Worm (Caenorhabditis elegans) whole organism, L2 larva: ENCODE measurements around the gene R13A1.1.

ENCODE experiments used
- C34F6.9 ChIP-seq: fragments of 150-350 bp; optimal IDR thresholded peaks from 2 replicates; lab custom pipeline; 2014; ENCODE audit warnings: missing biosample characterization, missing genetic modification characterization
- Y55F3AM.14 ChIP-seq: fragments of 200-800 bp; sonication (Bioruptor generic); optimal IDR thresholded peaks from 2 replicates; lab custom pipeline; 2018; ENCODE audit warnings: mild to moderate bottlenecking, missing genetic modification characterization, missing compliant biosample characterization
- ZK546.5 ChIP-seq: sonication (generic microtip); optimal IDR thresholded peaks from 2 replicates; lab custom pipeline; 2017; ENCODE audit warnings: missing biosample characterization, missing genetic modification characterization
- aly-2 ChIP-seq: fragments of 150-350 bp; optimal IDR thresholded peaks from 2 replicates; lab custom pipeline; 2014; ENCODE audit warnings: missing biosample characterization, missing genetic modification characterization
- ama-1 ChIP-seq: fragments of 150-350 bp; optimal IDR thresholded peaks from 2 replicates; lab custom pipeline; 2018; ENCODE audit warnings: inconsistent platforms
- blmp-1 ChIP-seq: sonication (generic microtip); optimal IDR thresholded peaks from 2 replicates; lab custom pipeline; 2017; ENCODE audit warnings: missing genetic modification characterization, mild to moderate bottlenecking, missing compliant biosample characterization, antibody characterized with exemption, moderate library complexity; ENCODE audit not compliant: insufficient read depth
- ceh-82 ChIP-seq: fragments of 150-350 bp; optimal IDR thresholded peaks from 2 replicates; lab custom pipeline; 2014; ENCODE audit warnings: missing biosample characterization, missing genetic modification characterization
- crh-2 ChIP-seq: sonication (generic microtip); optimal IDR thresholded peaks from 2 replicates; lab custom pipeline; 2017; ENCODE audit warnings: missing biosample characterization, missing genetic modification characterization
- dmd-4 ChIP-seq: sonication (generic microtip); optimal IDR thresholded peaks from 2 replicates; lab custom pipeline; 2017; ENCODE audit warnings: missing biosample characterization, missing genetic modification characterization
- fos-1 ChIP-seq: fragments of 150-350 bp; optimal IDR thresholded peaks from 2 replicates; lab custom pipeline; 2014; ENCODE audit warnings: missing biosample characterization, missing genetic modification characterization
- gmeb-1 ChIP-seq: fragments of 150-350 bp; optimal IDR thresholded peaks from 2 replicates; lab custom pipeline; 2014; ENCODE audit warnings: missing biosample characterization, missing genetic modification characterization
- lin-11 ChIP-seq: fragments of 150-350 bp; sonication (generic microtip); optimal IDR thresholded peaks from 2 replicates; lab custom pipeline; 2014; ENCODE audit warnings: missing biosample characterization, missing genetic modification characterization, inconsistent platforms, mixed read lengths
- lin-13 ChIP-seq: fragments of 150-350 bp; optimal IDR thresholded peaks from 2 replicates; lab custom pipeline; 2014; ENCODE audit warnings: missing biosample characterization, missing genetic modification reagents, missing genetic modification characterization
- lin-39 ChIP-seq: fragments of 150-350 bp; optimal IDR thresholded peaks from 2 replicates; lab custom pipeline; 2014; ENCODE audit warnings: missing biosample characterization, missing genetic modification reagents, missing genetic modification characterization
- lsy-2 ChIP-seq, 2 experiments: fragments of 150-350 bp in 1 of 2; sonication (generic microtip) in 1 of 2; optimal IDR thresholded peaks; 2 replicates each; lab custom pipeline; 2014 to 2017; ENCODE audit warnings: missing biosample characterization in 2 of 2, missing genetic modification characterization in 2 of 2
- mab-5 ChIP-seq: fragments of 150-350 bp; optimal IDR thresholded peaks from 2 replicates; lab custom pipeline; 2014; ENCODE audit warnings: missing biosample characterization, missing genetic modification characterization
- mbf-1 ChIP-seq: sonication (generic microtip); optimal IDR thresholded peaks from 2 replicates; lab custom pipeline; 2017; ENCODE audit warnings: missing biosample characterization, missing genetic modification characterization
- mdl-1 ChIP-seq, 2 experiments: fragments of 150-350 bp in 1 of 2; sonication (generic microtip) in 1 of 2; optimal IDR thresholded peaks; 2 replicates each; lab custom pipeline; 2017; ENCODE audit warnings: missing biosample characterization in 2 of 2, missing genetic modification characterization in 2 of 2
- nhr-10 ChIP-seq: sonication (generic microtip); optimal IDR thresholded peaks from 2 replicates; lab custom pipeline; 2017; ENCODE audit warnings: missing biosample characterization, missing genetic modification characterization
- nhr-11 ChIP-seq: fragments of 150-350 bp; optimal IDR thresholded peaks from 2 replicates; lab custom pipeline; 2014; ENCODE audit warnings: missing biosample characterization, missing genetic modification characterization
- nhr-12 ChIP-seq: fragments of 150-350 bp; optimal IDR thresholded peaks from 2 replicates; lab custom pipeline; 2014; ENCODE audit warnings: missing biosample characterization, missing genetic modification characterization
- nhr-23 ChIP-seq: fragments of 150-350 bp; optimal IDR thresholded peaks from 2 replicates; lab custom pipeline; 2014; ENCODE audit warnings: missing biosample characterization, missing genetic modification reagents, missing genetic modification characterization
- nhr-237 ChIP-seq: fragments of 150-350 bp; optimal IDR thresholded peaks from 2 replicates; lab custom pipeline; 2014; ENCODE audit warnings: missing biosample characterization, missing genetic modification characterization
- nhr-25 ChIP-seq: fragments of 150-350 bp; sonication (generic microtip); optimal IDR thresholded peaks from 3 replicates; lab custom pipeline; 2014; ENCODE audit warnings: missing biosample characterization, missing genetic modification characterization
- nhr-77 ChIP-seq: fragments of 150-350 bp; optimal IDR thresholded peaks from 2 replicates; lab custom pipeline; 2014; ENCODE audit warnings: missing biosample characterization, missing genetic modification characterization
- peb-1 ChIP-seq: fragments of 150-350 bp; optimal IDR thresholded peaks from 2 replicates; lab custom pipeline; 2014; ENCODE audit warnings: missing biosample characterization, missing genetic modification characterization
- skn-1 ChIP-seq: sonication (generic microtip); optimal IDR thresholded peaks from 2 replicates; lab custom pipeline; 2017; ENCODE audit warnings: missing biosample characterization, missing genetic modification characterization
- sma-3 ChIP-seq: sonication (generic microtip); optimal IDR thresholded peaks from 2 replicates; lab custom pipeline; 2016; ENCODE audit warnings: missing genetic modification reagents, missing genetic modification characterization, missing compliant biosample characterization
- sma-9 ChIP-seq, 2 experiments: fragments of 150-350 bp in 1 of 2; sonication (generic microtip) in 1 of 2; optimal IDR thresholded peaks; 2 replicates each; lab custom pipeline; 2014 to 2016; ENCODE audit warnings: missing genetic modification characterization in 2 of 2, mild to moderate bottlenecking in 1 of 2, missing biosample characterization in 1 of 2, missing compliant biosample characterization in 1 of 2, missing genetic modification reagents in 1 of 2, moderate library complexity in 1 of 2
- snpc-4 ChIP-seq: fragments of 150-350 bp; optimal IDR thresholded peaks from 2 replicates; lab custom pipeline; 2014; ENCODE audit warnings: missing biosample characterization, missing genetic modification characterization
- zag-1 ChIP-seq: fragments of 150-350 bp; optimal IDR thresholded peaks from 2 replicates; lab custom pipeline; 2014; ENCODE audit warnings: missing biosample characterization, missing genetic modification characterization
- ztf-11 ChIP-seq: sonication (generic microtip); optimal IDR thresholded peaks from 2 replicates; lab custom pipeline; 2017; ENCODE audit warnings: missing biosample characterization, missing genetic modification characterization
- ztf-4 ChIP-seq: fragments of 150-350 bp; optimal IDR thresholded peaks from 2 replicates; lab custom pipeline; 2014; ENCODE audit warnings: missing biosample characterization, missing genetic modification characterization

The R13A1.1 gene

ce11 chrIV:7205969-7206368 lies 13.9 kb upstream of the R13A1.1 start, which contains the start of gene kcc-1:
TSS of gene kcc-1 (plus strand) at chrIV:7206269.
- no peak for TF ChIP-seq sma-9 (GFP tag; optimal IDR thresholded peaks at IDR 0.05; lab: Kevin White, UChicago)
- no peak for TF ChIP-seq sma-9 (tag; optimal IDR thresholded peaks at IDR 0.05; lab: Kevin White, UChicago)
- no peak for TF ChIP-seq lin-13 (GFP tag; lab: Kevin White, UChicago)
- TF ChIP-seq lsy-2 (tag; optimal IDR thresholded peaks at IDR 0.05; lab: Kevin White, UChicago): no peak
- no peak for TF ChIP-seq mab-5 (tag; lab: Kevin White, UChicago)
- TF ChIP-seq lin-11: no peak
- no peak for TF ChIP-seq Y55F3AM.14 (GFP tag; lab: Kevin White, UChicago)
- TF ChIP-seq crh-2 (tag; lab: Kevin White, UChicago): no peak
- no peak for TF ChIP-seq lin-39 (tag; lab: Kevin White, UChicago)
- no peak for TF ChIP-seq mbf-1 (tag; lab: Kevin White, UChicago)
- TF ChIP-seq blmp-1: no peak
- no peak for TF ChIP-seq nhr-11 (tag; lab: Kevin White, UChicago)
- no peak for TF ChIP-seq nhr-77
- TF ChIP-seq ztf-11 (tag; lab: Kevin White, UChicago): no peak
- no peak for TF ChIP-seq fos-1 (tag; lab: Kevin White, UChicago)
- no peak for TF ChIP-seq ztf-4 (tag; lab: Kevin White, UChicago)
- TF ChIP-seq peb-1 (tag; lab: Kevin White, UChicago): no peak
- no peak for TF ChIP-seq gmeb-1 (tag; lab: Kevin White, UChicago)
- no peak for TF ChIP-seq aly-2 (tag; lab: Kevin White, UChicago)
- no peak for TF ChIP-seq nhr-237 (tag; lab: Kevin White, UChicago)

ce11 chrIV:7208961-7209360 lies 10.9 kb upstream of the R13A1.1 start:
- TF ChIP-seq nhr-25 (no peak), ztf-11 (tag; lab: Kevin White, UChicago) (no peak), fos-1 (tag; lab: Kevin White, UChicago) (no peak), crh-2 (tag; lab: Kevin White, UChicago) (no peak), ceh-82 (tag; lab: Kevin White, UChicago) (no peak), zag-1 (tag; lab: Kevin White, UChicago) (no peak), mbf-1 (tag; lab: Kevin White, UChicago) (no peak), sma-3 (no peak), nhr-23 (tag; lab: Kevin White, UChicago) (no peak), aly-2 (tag; lab: Kevin White, UChicago) (no peak)

- TF ChIP-seq sma-3: no peak
- no peak for TF ChIP-seq peb-1 (tag; lab: Kevin White, UChicago)
- TF ChIP-seq nhr-10 (tag; lab: Kevin White, UChicago): no peak
- TF ChIP-seq mbf-1 (tag; lab: Kevin White, UChicago): no peak
- no peak for TF ChIP-seq snpc-4 (tag; lab: Kevin White, UChicago)
- no peak for TF ChIP-seq ama-1 (lab: Kevin White, UChicago)
- TF ChIP-seq aly-2 (tag; lab: Kevin White, UChicago): no peak
- TF ChIP-seq C34F6.9 (tag; lab: Kevin White, UChicago): no peak
- no peak for TF ChIP-seq ztf-11 (tag; lab: Kevin White, UChicago)
- no peak for TF ChIP-seq ceh-82 (tag; lab: Kevin White, UChicago)
- no peak for TF ChIP-seq fos-1 (tag; lab: Kevin White, UChicago)
- TF ChIP-seq ZK546.5: no peak
Measured at ce11 chrIV:7211313-7211712, 8.5 kb upstream of the R13A1.1 start.

DNA sequence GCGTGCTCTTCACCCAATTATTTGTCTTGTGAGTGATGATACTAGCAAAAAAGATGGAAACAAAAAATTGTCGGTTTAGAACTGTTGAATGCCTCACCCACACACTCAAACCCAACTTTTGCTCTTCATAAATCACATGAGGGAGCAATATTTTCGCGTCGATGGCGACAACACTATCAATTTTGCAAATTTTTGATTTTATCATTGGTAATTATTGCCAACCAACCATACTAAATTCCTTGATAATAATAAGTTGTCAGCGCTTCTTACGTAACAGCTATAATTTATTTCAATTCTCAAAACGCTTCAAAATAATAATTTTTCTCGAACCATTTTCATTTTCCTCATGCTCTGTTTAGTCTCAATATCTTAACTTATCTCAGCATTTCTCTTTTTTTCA lies 7.1 kb upstream of the R13A1.1 start:
- no peak for TF ChIP-seq dmd-4
- TF ChIP-seq nhr-12 (tag; lab: Kevin White, UChicago): no peak
- TF ChIP-seq fos-1 (tag; lab: Kevin White, UChicago): peak; percentile 44

DNA sequence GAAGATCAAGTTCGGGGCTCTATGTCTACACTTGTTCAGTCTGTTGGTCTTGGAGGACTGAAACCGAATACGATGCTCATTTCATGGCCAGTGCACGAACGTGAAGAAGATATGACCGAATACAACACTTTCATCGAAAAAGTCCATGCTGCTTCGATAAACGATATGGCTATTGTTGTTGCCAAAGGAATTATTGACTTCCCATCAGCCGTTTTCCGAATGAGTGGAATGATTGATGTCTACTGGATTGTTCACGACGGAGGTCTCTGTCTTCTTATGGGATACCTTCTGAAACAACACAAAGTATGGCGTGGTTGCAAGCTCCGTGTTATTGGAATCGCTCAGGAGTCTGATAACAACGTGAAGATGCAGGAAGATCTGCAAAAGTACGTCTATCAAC lies 3.6 kb upstream of the R13A1.1 start:
- TF ChIP-seq ZK546.5: no peak
- no peak for TF ChIP-seq mab-5 (tag; lab: Kevin White, UChicago)
- no peak for TF ChIP-seq zag-1 (tag; lab: Kevin White, UChicago)
- no peak for TF ChIP-seq nhr-11 (tag; lab: Kevin White, UChicago)
- no peak for TF ChIP-seq nhr-12 (tag; lab: Kevin White, UChicago)
- TF ChIP-seq mdl-1 (tag; optimal IDR thresholded peaks at IDR 0.05; lab: Kevin White, UChicago): no peak
- TF ChIP-seq lin-39 (tag; lab: Kevin White, UChicago): no peak
- no peak for TF ChIP-seq peb-1 (tag; lab: Kevin White, UChicago)
- TF ChIP-seq skn-1: no peak
